Worm (Caenorhabditis elegans) whole organism, L2 larva: ENCODE data around the gene D1086.3.
A peak's percentile ranks its signal among the peaks of the same experiment; 100 is the strongest.

ENCODE experiments used
- C34F6.9 ChIP-seq: fragments of 150-350 bp; optimal IDR thresholded peaks from 2 replicates; lab custom pipeline; 2014; ENCODE audit warnings: missing biosample characterization, missing genetic modification characterization
- F13H6.1 ChIP-seq: sonication (generic microtip); optimal IDR thresholded peaks from 2 replicates; lab custom pipeline; 2016; ENCODE audit warnings: missing genetic modification characterization, missing compliant biosample characterization
- R02D3.7 ChIP-seq: fragments of 150-350 bp; optimal IDR thresholded peaks from 2 replicates; lab custom pipeline; 2014; ENCODE audit warnings: missing biosample characterization, missing genetic modification characterization
- Y55F3AM.14 ChIP-seq: fragments of 200-800 bp; sonication (Bioruptor generic); optimal IDR thresholded peaks from 2 replicates; lab custom pipeline; 2018; ENCODE audit warnings: mild to moderate bottlenecking, missing genetic modification characterization, missing compliant biosample characterization
- ZK546.5 ChIP-seq: sonication (generic microtip); optimal IDR thresholded peaks from 2 replicates; lab custom pipeline; 2017; ENCODE audit warnings: missing biosample characterization, missing genetic modification characterization
- alr-1 ChIP-seq: fragments of 150-350 bp; optimal IDR thresholded peaks from 2 replicates; lab custom pipeline; 2014; ENCODE audit warnings: missing biosample characterization, missing genetic modification characterization
- aly-2 ChIP-seq: fragments of 150-350 bp; optimal IDR thresholded peaks from 2 replicates; lab custom pipeline; 2014; ENCODE audit warnings: missing biosample characterization, missing genetic modification characterization
- blmp-1 ChIP-seq: sonication (generic microtip); optimal IDR thresholded peaks from 2 replicates; lab custom pipeline; 2017; ENCODE audit warnings: missing genetic modification characterization, mild to moderate bottlenecking, missing compliant biosample characterization, antibody characterized with exemption, moderate library complexity; ENCODE audit not compliant: insufficient read depth
- ceh-16 ChIP-seq: fragments of 150-350 bp; optimal IDR thresholded peaks from 2 replicates; lab custom pipeline; 2014; ENCODE audit warnings: missing biosample characterization, missing genetic modification characterization
- ceh-82 ChIP-seq: fragments of 150-350 bp; optimal IDR thresholded peaks from 2 replicates; lab custom pipeline; 2014; ENCODE audit warnings: missing biosample characterization, missing genetic modification characterization
- crh-2 ChIP-seq: sonication (generic microtip); optimal IDR thresholded peaks from 2 replicates; lab custom pipeline; 2017; ENCODE audit warnings: missing biosample characterization, missing genetic modification characterization
- egl-27 ChIP-seq: sonication (generic microtip); optimal IDR thresholded peaks from 3 replicates; lab custom pipeline; 2017; ENCODE audit warnings: missing biosample characterization, missing genetic modification reagents, missing genetic modification characterization
- elt-3 ChIP-seq: sonication (generic microtip); optimal IDR thresholded peaks from 2 replicates; lab custom pipeline; 2017; ENCODE audit warnings: missing biosample characterization, missing genetic modification characterization
- fos-1 ChIP-seq: fragments of 150-350 bp; optimal IDR thresholded peaks from 2 replicates; lab custom pipeline; 2014; ENCODE audit warnings: missing biosample characterization, missing genetic modification characterization
- lin-39 ChIP-seq: fragments of 150-350 bp; optimal IDR thresholded peaks from 2 replicates; lab custom pipeline; 2014; ENCODE audit warnings: missing biosample characterization, missing genetic modification reagents, missing genetic modification characterization
- lsy-2 ChIP-seq, 2 experiments: fragments of 150-350 bp in 1 of 2; sonication (generic microtip) in 1 of 2; optimal IDR thresholded peaks; 2 replicates each; lab custom pipeline; 2014 to 2017; ENCODE audit warnings: missing biosample characterization in 2 of 2, missing genetic modification characterization in 2 of 2
- mab-5 ChIP-seq: fragments of 150-350 bp; optimal IDR thresholded peaks from 2 replicates; lab custom pipeline; 2014; ENCODE audit warnings: missing biosample characterization, missing genetic modification characterization
- mdl-1 ChIP-seq, 2 experiments: fragments of 150-350 bp in 1 of 2; sonication (generic microtip) in 1 of 2; optimal IDR thresholded peaks; 2 replicates each; lab custom pipeline; 2017; ENCODE audit warnings: missing biosample characterization in 2 of 2, missing genetic modification characterization in 2 of 2
- nhr-12 ChIP-seq: fragments of 150-350 bp; optimal IDR thresholded peaks from 2 replicates; lab custom pipeline; 2014; ENCODE audit warnings: missing biosample characterization, missing genetic modification characterization
- nhr-129 ChIP-seq: fragments of 150-350 bp; optimal IDR thresholded peaks from 2 replicates; lab custom pipeline; 2014; ENCODE audit warnings: missing biosample characterization, missing genetic modification characterization
- nhr-237 ChIP-seq: fragments of 150-350 bp; optimal IDR thresholded peaks from 2 replicates; lab custom pipeline; 2014; ENCODE audit warnings: missing biosample characterization, missing genetic modification characterization
- nhr-77 ChIP-seq: fragments of 150-350 bp; optimal IDR thresholded peaks from 2 replicates; lab custom pipeline; 2014; ENCODE audit warnings: missing biosample characterization, missing genetic modification characterization
- peb-1 ChIP-seq: fragments of 150-350 bp; optimal IDR thresholded peaks from 2 replicates; lab custom pipeline; 2014; ENCODE audit warnings: missing biosample characterization, missing genetic modification characterization
- sem-4 ChIP-seq: fragments of 150-350 bp; optimal IDR thresholded peaks from 2 replicates; lab custom pipeline; 2014; ENCODE audit warnings: missing biosample characterization, missing genetic modification reagents, missing genetic modification characterization
- sma-3 ChIP-seq: sonication (generic microtip); optimal IDR thresholded peaks from 2 replicates; lab custom pipeline; 2016; ENCODE audit warnings: missing genetic modification reagents, missing genetic modification characterization, missing compliant biosample characterization
- sma-9 ChIP-seq, 2 experiments: fragments of 150-350 bp in 1 of 2; sonication (generic microtip) in 1 of 2; optimal IDR thresholded peaks; 2 replicates each; lab custom pipeline; 2014 to 2016; ENCODE audit warnings: missing genetic modification characterization in 2 of 2, mild to moderate bottlenecking in 1 of 2, missing biosample characterization in 1 of 2, missing compliant biosample characterization in 1 of 2, missing genetic modification reagents in 1 of 2, moderate library complexity in 1 of 2
- snpc-4 ChIP-seq: fragments of 150-350 bp; optimal IDR thresholded peaks from 2 replicates; lab custom pipeline; 2014; ENCODE audit warnings: missing biosample characterization, missing genetic modification characterization
- unc-39 ChIP-seq: fragments of 150-350 bp; optimal IDR thresholded peaks from 2 replicates; lab custom pipeline; 2014; ENCODE audit warnings: missing biosample characterization, missing genetic modification characterization
- unc-62 ChIP-seq: fragments of 150-350 bp; optimal IDR thresholded peaks from 2 replicates; lab custom pipeline; 2014; ENCODE audit warnings: missing biosample characterization, missing genetic modification reagents, missing genetic modification characterization
- ztf-4 ChIP-seq: fragments of 150-350 bp; optimal IDR thresholded peaks from 2 replicates; lab custom pipeline; 2014; ENCODE audit warnings: missing biosample characterization, missing genetic modification characterization

D1086.3 gene

ce11 chrV:14097358-14097757, 4.8 kb downstream of the D1086.3 start:
- TF ChIP-seq Y55F3AM.14 (GFP tag; lab: Kevin White, UChicago) (no peak), R02D3.7 (tag; lab: Kevin White, UChicago) (no peak), nhr-129 (tag; lab: Kevin White, UChicago) (no peak), sem-4 (tag; lab: Kevin White, UChicago) (no peak), ceh-16 (tag; lab: Kevin White, UChicago) (no peak), F13H6.1 (tag; lab: Kevin White, UChicago) (no peak), mdl-1 (tag; optimal IDR thresholded peaks at IDR 0.05; lab: Kevin White, UChicago) (no peak), peb-1 (tag; lab: Kevin White, UChicago) (no peak), aly-2 (tag; lab: Kevin White, UChicago) (no peak), lsy-2 (tag; optimal IDR thresholded peaks at IDR 0.05; lab: Kevin White, UChicago) (no peak)

DNA sequence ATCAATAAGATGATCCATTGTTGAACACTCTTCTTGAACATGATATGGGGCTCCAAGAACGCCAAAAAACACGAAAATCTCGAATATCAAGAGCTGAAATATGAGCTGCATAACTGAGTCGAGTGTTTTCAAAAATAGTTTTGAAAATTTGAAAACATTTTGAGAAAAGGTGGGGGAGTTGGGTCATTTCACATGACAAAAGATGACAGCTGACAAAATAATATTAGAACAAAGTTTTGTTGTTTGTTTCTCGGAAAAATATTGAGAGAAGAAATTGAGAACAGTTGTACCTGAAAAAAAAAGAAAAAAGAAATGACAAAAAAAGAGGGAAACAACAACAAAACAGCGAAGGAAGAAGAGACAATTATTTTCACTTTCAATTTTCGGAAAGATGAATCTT, 5.9 kb downstream of the D1086.3 start, which contains the start of the genes D1086.2 and D1086.1:
TSS of gene D1086.2 (minus strand) at position 150 of the 400 bp plus-strand sequence.
TSS of gene D1086.1 (plus strand) at position 340 of the 400 bp plus-strand sequence.
- TF ChIP-seq nhr-129 (tag; lab: Kevin White, UChicago) = peak; percentile 23
- no peak for TF ChIP-seq sem-4 (tag; lab: Kevin White, UChicago)
- peak; percentile 53 for TF ChIP-seq F13H6.1 (tag; lab: Kevin White, UChicago)
- TF ChIP-seq fos-1 (tag; lab: Kevin White, UChicago) = no peak

DNA sequence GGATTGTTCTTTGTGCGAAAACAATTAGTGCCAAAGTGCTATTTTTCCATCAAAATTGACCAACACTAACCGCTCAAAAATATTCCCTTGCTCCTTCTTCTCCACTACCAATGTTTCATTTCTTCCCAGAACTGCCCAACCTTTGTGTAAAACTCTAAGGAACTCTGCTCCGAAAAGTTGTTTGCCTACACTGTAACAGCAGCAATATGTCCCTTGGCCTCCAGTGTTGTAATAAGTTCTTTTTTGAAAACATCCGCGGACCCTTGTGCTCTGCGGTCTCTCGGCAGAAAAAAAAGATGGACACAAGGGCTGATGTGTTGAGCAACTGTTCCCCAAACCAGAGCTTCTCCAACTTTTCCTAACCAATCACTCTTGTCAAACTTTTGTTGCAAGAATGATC, 8.3 kb downstream of the D1086.3 start, which contains the start of gene D1086.12:
TSS of gene D1086.12 (plus strand) at position 301 of the 400 bp plus-strand sequence.
- TF ChIP-seq ztf-4 (tag; lab: Kevin White, UChicago) (no peak), lsy-2 (tag; optimal IDR thresholded peaks at IDR 0.05; lab: Kevin White, UChicago) (no peak), egl-27 (tag; lab: Kevin White, UChicago) (no peak), crh-2 (tag; lab: Kevin White, UChicago) (no peak)

ce11 chrV:14103970-14104369, 11.4 kb downstream of the D1086.3 start, which contains the start of gene D1086.9:
Gene D1086.9, plus strand, starts transcription at chrV:14104270.
- TF ChIP-seq ZK546.5 (tag; lab: Kevin White, UChicago) = no peak
- no peak for TF ChIP-seq nhr-77 (tag; lab: Kevin White, UChicago)
- TF ChIP-seq lin-39 = no peak
- TF ChIP-seq egl-27 (tag; lab: Kevin White, UChicago) = no peak
- TF ChIP-seq nhr-12 (tag; lab: Kevin White, UChicago) = no peak
- TF ChIP-seq blmp-1 (tag; lab: Kevin White, UChicago) = no peak
- no peak for TF ChIP-seq alr-1 (tag; lab: Kevin White, UChicago)
- TF ChIP-seq mab-5 (tag; lab: Kevin White, UChicago) = no peak
- no peak for TF ChIP-seq R02D3.7 (tag; lab: Kevin White, UChicago)
- TF ChIP-seq nhr-237 (tag; lab: Kevin White, UChicago) = no peak
- no peak for TF ChIP-seq nhr-129 (tag; lab: Kevin White, UChicago)
- no peak for TF ChIP-seq unc-39 (tag; lab: Kevin White, UChicago)
- no peak for TF ChIP-seq unc-62
- TF ChIP-seq elt-3 (tag; lab: Kevin White, UChicago) = no peak
- TF ChIP-seq sma-9 (GFP tag; optimal IDR thresholded peaks at IDR 0.05; lab: Kevin White, UChicago) = no peak
- TF ChIP-seq sma-9 (tag; optimal IDR thresholded peaks at IDR 0.05; lab: Kevin White, UChicago) = no peak
- no peak for TF ChIP-seq C34F6.9
- no peak for TF ChIP-seq F13H6.1 (tag; lab: Kevin White, UChicago)

ce11 chrV:14107511-14107910, 14.9 kb downstream of the D1086.3 start, which contains the start of gene H39E23.3:
Gene H39E23.3, plus strand, starts transcription at chrV:14107811.
- TF ChIP-seq Y55F3AM.14 (GFP tag; lab: Kevin White, UChicago) (no peak), C34F6.9 (no peak), lin-39 (no peak), ztf-4 (tag; lab: Kevin White, UChicago) (no peak), sma-3 (GFP tag; lab: Kevin White, UChicago) (no peak), unc-62 (no peak), ceh-82 (no peak)
- TF ChIP-seq, all 48 proteins: peak for 0

ce11 chrV:14110042-14110441, 17.4 kb downstream of the D1086.3 start, which contains the start of gene H39E23.2:
Gene H39E23.2, plus strand, starts transcription at chrV:14110342.
- TF ChIP-seq mdl-1 (tag; optimal IDR thresholded peaks at IDR 0.05; lab: Kevin White, UChicago) (no peak), snpc-4 (no peak), nhr-129 (tag; lab: Kevin White, UChicago) (no peak)
